Worm (Caenorhabditis elegans): ENCODE results near the gene F29G6.1.

Gene F29G6.1

ce11 chrX:11519016-11519509, 17.0 kb downstream of the F29G6.1 start, which contains the start of gene hpo-34 (continued):
- TF ChIP-seq ceh-20 (GFP tag; IDR thresholded peaks at IDR 0.05) (no peak), pqm-1 (tag; optimal IDR thresholded peaks at IDR 0.05) (peak; percentile 91), lsy-2 (tag; optimal IDR thresholded peaks at IDR 0.05) (peak in 1 of 2 experiments; percentile 39), nhr-48 (tag; optimal IDR thresholded peaks at IDR 0.05) (peak; percentile 41), egl-43 (GFP tag; IDR thresholded peaks at IDR 0.05) (no peak), lin-13 (GFP tag; optimal IDR thresholded peaks at IDR 0.05) (no peak), ztf-7 (tag; optimal IDR thresholded peaks at IDR 0.05) (no peak), egl-27 (tag; optimal IDR thresholded peaks at IDR 0.05) (no peak), dpl-1 (GFP tag; optimal IDR thresholded peaks at IDR 0.05) (no peak), hlh-11 (tag; optimal IDR thresholded peaks at IDR 0.05) (peak; percentile 85), F49E8.2 (tag; optimal IDR thresholded peaks at IDR 0.05; ENCODE audit: borderline replicate concordance) (no peak)

ce11 chrX:11522058-11522757, 20.1 kb downstream of the F29G6.1 start, which contains the start of gene sdc-2:
Gene sdc-2 (plus strand): TSS chrX:11522707.
- TF ChIP-seq unc-39 (tag; optimal IDR thresholded peaks at IDR 0.05) (no peak), vab-7 (GFP tag; IDR thresholded peaks at IDR 0.05) (peak; percentile 53; the same call in 1 of the 2 replicates), zip-2 (tag; optimal IDR thresholded peaks at IDR 0.05) (peak; percentile 63), rbr-2 (tag; optimal IDR thresholded peaks at IDR 0.05) (peak; percentile 81), dpl-1 (GFP tag; optimal IDR thresholded peaks at IDR 0.05) (peak; percentile 39), nhr-111 (GFP tag; optimal IDR thresholded peaks at IDR 0.05) (no peak), mdt-29 (GFP tag; IDR thresholded peaks at IDR 0.05) (no peak), unc-62 (GFP tag; optimal IDR thresholded peaks at IDR 0.05 in 1 of 2) (peak in 1 of 2 experiments; percentile 98), unc-62 (tag; optimal IDR thresholded peaks at IDR 0.05) (no peak), aha-1 (tag) (peak; percentile 97), unc-130 (GFP tag; optimal IDR thresholded peaks at IDR 0.05) (no peak), lim-7 (GFP tag; IDR thresholded peaks at IDR 0.05) (no peak), nhr-237 (tag; optimal IDR thresholded peaks at IDR 0.05) (peak; percentile 20), F10B5.3 (tag; optimal IDR thresholded peaks at IDR 0.05) (peak; percentile 30), lin-29 (GFP tag; IDR thresholded peaks at IDR 0.05) (no peak), ceh-28 (tag; optimal IDR thresholded peaks at IDR 0.05) (peak; percentile 17), lin-13 (GFP tag; optimal IDR thresholded peaks at IDR 0.05) (peak; percentile 79), lsy-2 (tag; optimal IDR thresholded peaks at IDR 0.05) (peak in 1 of 2 experiments; percentile 55), set-16 (GFP tag; IDR thresholded peaks at IDR 0.05) (no peak), dmd-6 (GFP tag; IDR thresholded peaks at IDR 0.05) (peak; percentile 68), madf-5 (GFP tag; IDR thresholded peaks at IDR 0.05) (no peak), spr-1 (tag; optimal IDR thresholded peaks at IDR 0.05) (peak; percentile 70), ctbp-1 (GFP tag; IDR thresholded peaks at IDR 0.05) (peak; percentile 53; the same call in 1 of the 2 replicates), nhr-102 (tag; optimal IDR thresholded peaks at IDR 0.05) (peak; percentile 91), madf-9 (GFP tag; conservative IDR thresholded peaks at IDR 0.05) (peak; percentile 26; the same call in 1 of the 2 replicates), ceh-20 (GFP tag; IDR thresholded peaks at IDR 0.05) (peak; percentile 66), tag-97 (GFP tag; IDR thresholded peaks at IDR 0.05) (no peak), ceh-44 (GFP tag; IDR thresholded peaks at IDR 0.05) (no peak), hif-1 (tag; optimal IDR thresholded peaks at IDR 0.05) (peak in 1 of 2 experiments; percentile 36), saeg-2 (GFP tag; IDR thresholded peaks at IDR 0.05) (0 out of 2 replicates have a peak, but pooled peaks have one; percentile 66), nhr-28 (tag; optimal IDR thresholded peaks at IDR 0.05) (peak; percentile 83), mdl-1 (tag; optimal IDR thresholded peaks at IDR 0.05) (peak in 1 of 2 experiments; percentile 49), ztf-7 (tag; optimal IDR thresholded peaks at IDR 0.05) (no peak), nhr-10 (tag; optimal IDR thresholded peaks at IDR 0.05) (no peak), mxl-3 (GFP tag; optimal IDR thresholded peaks at IDR 0.05) (peak; percentile 57), hlh-30 (tag; optimal IDR thresholded peaks at IDR 0.05; ENCODE audit: insufficient read depth) (peak; percentile 80), pha-4 (GFP tag; IDR thresholded peaks at IDR 0.05) (no peak; the same call in none of the 2 replicates), pha-4 (tag; optimal IDR thresholded peaks at IDR 0.05) (peak; percentile 83), skn-1 (tag; optimal IDR thresholded peaks at IDR 0.05) (no peak), nhr-42 (GFP tag; IDR thresholded peaks at IDR 0.05) (peak; percentile 85), php-3 (GFP tag; IDR thresholded peaks at IDR 0.05) (peak; percentile 50; the same call in 1 of the 2 replicates)

All from whole organism, L4 larva.